Fruit fly (Drosophila melanogaster) whole organism, embryonic: Measurements from ENCODE around the gene AP-1mu.

Experiments used
- Antp ChIP-seq: fragments of 200-800 bp; sonication (Bioruptor generic); optimal IDR thresholded peaks from 3 replicates; lab custom pipeline; 2016; ENCODE audit warnings: missing biosample characterization, missing genetic modification characterization
- Bteb2 ChIP-seq: fragments of 200-800 bp; sonication (Bioruptor generic); optimal IDR thresholded peaks from 2 replicates; lab custom pipeline; 2016; ENCODE audit warnings: missing biosample characterization, missing genetic modification characterization
- CG1024 ChIP-seq: fragments of 200-800 bp; sonication (Bioruptor generic); IDR thresholded peaks from 2 replicates; pipeline ENCODE4 v1.3.6; 2022; ENCODE audit warnings: missing biosample characterization, missing genetic modification characterization
- CG10321 ChIP-seq: fragments of 200-800 bp; sonication (Bioruptor generic); IDR thresholded peaks from 2 replicates; pipeline ENCODE4 v1.3.6; 2022; ENCODE audit warnings: missing biosample characterization, missing genetic modification characterization
- CG11723 ChIP-seq: fragments of 200-800 bp; sonication (Bioruptor generic); optimal IDR thresholded peaks from 2 replicates; lab custom pipeline; 2017; ENCODE audit warnings: missing biosample characterization, mild to moderate bottlenecking, missing genetic modification characterization
- CG12155 ChIP-seq: fragments of 200-800 bp; sonication (Bioruptor generic); optimal IDR thresholded peaks from 3 replicates; lab custom pipeline; 2016; ENCODE audit warnings: missing biosample characterization, missing genetic modification characterization
- CG13624 ChIP-seq: fragments of 200-800 bp; sonication (Bioruptor generic); optimal IDR thresholded peaks from 2 replicates; lab custom pipeline; 2016; ENCODE audit warnings: missing biosample characterization, missing genetic modification characterization
- CG14050 ChIP-seq: fragments of 200-800 bp; sonication (Bioruptor generic); IDR thresholded peaks from 3 replicates; pipeline ENCODE4 v1.3.6; 2022; ENCODE audit warnings: missing biosample characterization, missing genetic modification characterization
- CG14441 ChIP-seq: fragments of 200-800 bp; sonication (Bioruptor generic); IDR thresholded peaks from 2 replicates; pipeline ENCODE4 v1.3.6; 2022; ENCODE audit warnings: missing biosample characterization, missing genetic modification characterization
- CG14667 ChIP-seq: fragments of 200-800 bp; sonication (Bioruptor generic); IDR thresholded peaks from 2 replicates; pipeline ENCODE4 v1.3.6; 2022; ENCODE audit warnings: missing biosample characterization, missing genetic modification characterization
- CG17361 ChIP-seq: fragments of 200-800 bp; sonication (Bioruptor generic); IDR thresholded peaks from 3 replicates; pipeline ENCODE4 v1.3.6; 2022; ENCODE audit warnings: missing biosample characterization, missing genetic modification characterization
- CG18262 ChIP-seq: fragments of 200-800 bp; optimal IDR thresholded peaks from 3 replicates; lab custom pipeline; 2019; ENCODE audit warnings: missing biosample characterization, mild to moderate bottlenecking, missing genetic modification characterization, moderate library complexity
- CG18619 ChIP-seq: fragments of 200-800 bp; sonication (Bioruptor generic); optimal IDR thresholded peaks from 3 replicates; lab custom pipeline; 2017; ENCODE audit warnings: missing biosample characterization, mild to moderate bottlenecking, missing genetic modification characterization
- CG4707 ChIP-seq: fragments of 200-800 bp; sonication (Bioruptor generic); optimal IDR thresholded peaks from 2 replicates; lab custom pipeline; 2018; ENCODE audit warnings: missing biosample characterization, mild to moderate bottlenecking, missing genetic modification characterization, moderate library complexity
- CG7357 ChIP-seq: fragments of 200-800 bp; sonication (Bioruptor generic); IDR thresholded peaks from 3 replicates; pipeline ENCODE4 v1.3.6; 2022; ENCODE audit warnings: missing biosample characterization, missing genetic modification characterization
- CG7372 ChIP-seq: fragments of 200-800 bp; sonication (Bioruptor generic); IDR thresholded peaks from 2 replicates; pipeline ENCODE4 v1.3.6; 2022; ENCODE audit warnings: missing biosample characterization, missing genetic modification characterization
- CG7963 ChIP-seq: fragments of 200-800 bp; sonication (Bioruptor generic); IDR thresholded peaks from 3 replicates; pipeline ENCODE4 v1.3.6; 2022; ENCODE audit warnings: missing biosample characterization, missing genetic modification characterization; ENCODE audit not compliant: partially characterized antibody
- CG7987 ChIP-seq: fragments of 200-800 bp; sonication (Bioruptor generic); optimal IDR thresholded peaks from 2 replicates; lab custom pipeline; 2018; ENCODE audit warnings: missing biosample characterization, mild to moderate bottlenecking, missing genetic modification characterization, moderate library complexity
- D19A ChIP-seq: fragments of 200-800 bp; optimal IDR thresholded peaks from 3 replicates; lab custom pipeline; 2019; ENCODE audit warnings: missing biosample characterization, mild to moderate bottlenecking, missing genetic modification characterization, moderate library complexity
- Dfd ChIP-seq, 2 experiments: fragments of >200 bp; optimal IDR thresholded peaks; 2 replicates each; lab custom pipeline; 2017; ENCODE audit warnings: missing biosample characterization in 2 of 2, missing genetic modification characterization in 2 of 2
- E2f2 ChIP-seq: fragments of 200-800 bp; sonication (Bioruptor generic); IDR thresholded peaks from 2 replicates; pipeline ENCODE4 v1.3.6; 2022; ENCODE audit warnings: missing biosample characterization, missing genetic modification characterization
- Hand ChIP-seq: fragments of 200-800 bp; sonication (Bioruptor generic); optimal IDR thresholded peaks from 2 replicates; lab custom pipeline; 2017; ENCODE audit warnings: mild to moderate bottlenecking, missing biosample characterization, missing genetic modification reagents, missing genetic modification characterization
- HmgZ ChIP-seq: fragments of 200-800 bp; sonication (Bioruptor generic); optimal IDR thresholded peaks from 2 replicates; lab custom pipeline; 2018; ENCODE audit warnings: missing biosample characterization, mild to moderate bottlenecking, missing genetic modification characterization
- Hsf ChIP-seq: fragments of 200-800 bp; sonication (Bioruptor generic); optimal IDR thresholded peaks from 3 replicates; lab custom pipeline; 2016; ENCODE audit warnings: missing biosample characterization, missing genetic modification characterization
- NfI ChIP-seq: fragments of 200-800 bp; sonication (Bioruptor generic); optimal IDR thresholded peaks from 3 replicates; lab custom pipeline; 2018; ENCODE audit warnings: missing biosample characterization, mild to moderate bottlenecking, missing genetic modification characterization, moderate library complexity
- PHDP ChIP-seq: fragments of 200-800 bp; sonication (Bioruptor generic); optimal IDR thresholded peaks from 3 replicates; lab custom pipeline; 2018; ENCODE audit warnings: missing biosample characterization, mild to moderate bottlenecking, missing genetic modification characterization, moderate library complexity
- Sox102F ChIP-seq: fragments of 200-800 bp; sonication (Bioruptor generic); optimal IDR thresholded peaks from 2 replicates; lab custom pipeline; 2018; ENCODE audit warnings: missing biosample characterization, mild to moderate bottlenecking, missing genetic modification characterization, moderate library complexity
- Ssrp ChIP-seq: fragments of 200-800 bp; sonication (Bioruptor generic); optimal IDR thresholded peaks from 2 replicates; lab custom pipeline; 2018; ENCODE audit warnings: missing biosample characterization, mild to moderate bottlenecking, missing genetic modification characterization, moderate library complexity
- Stat92E ChIP-seq, 3 experiments: fragments of >200 bp in 2 of 3; fragments of 200-800 bp in 1 of 3; sonication (Bioruptor generic) in 1 of 3; optimal IDR thresholded peaks; 2 replicates each; lab custom pipeline; 2017 to 2019; ENCODE audit warnings: missing biosample characterization in 3 of 3, missing genetic modification characterization in 3 of 3, mild to moderate bottlenecking in 1 of 3, moderate library complexity in 1 of 3
- ato ChIP-seq: fragments of 200-800 bp; sonication (Bioruptor generic); IDR thresholded peaks from 2 replicates; pipeline ENCODE4 v1.3.6; 2022; ENCODE audit warnings: missing biosample characterization, missing genetic modification characterization; ENCODE audit not compliant: partially characterized antibody
- bsh ChIP-seq, 2 experiments: fragments of 200-800 bp; sonication (Bioruptor generic); optimal IDR thresholded peaks; 2 replicates each; lab custom pipeline; 2017 to 2018; ENCODE audit warnings: mild to moderate bottlenecking in 2 of 2, missing biosample characterization in 2 of 2, missing genetic modification characterization in 2 of 2, moderate library complexity in 1 of 2
- cg ChIP-seq: fragments of 200-800 bp; sonication (Bioruptor generic); optimal IDR thresholded peaks from 3 replicates; lab custom pipeline; 2019; ENCODE audit warnings: missing biosample characterization, mild to moderate bottlenecking, missing genetic modification characterization, moderate library complexity
- chm ChIP-seq: fragments of 200-800 bp; sonication (Bioruptor generic); IDR thresholded peaks from 2 replicates; pipeline ENCODE4 v1.3.6; 2022; ENCODE audit warnings: missing biosample characterization, missing genetic modification characterization
- crc ChIP-seq: fragments of 200-800 bp; sonication (Bioruptor generic); optimal IDR thresholded peaks from 2 replicates; lab custom pipeline; 2016; ENCODE audit warnings: missing biosample characterization, missing genetic modification characterization
- dati ChIP-seq: fragments of 200-800 bp; sonication (Bioruptor generic); IDR thresholded peaks from 2 replicates; pipeline ENCODE4 v1.3.6; 2022; ENCODE audit warnings: missing biosample characterization, missing genetic modification characterization
- dimm ChIP-seq: fragments of 200-800 bp; sonication (Bioruptor generic); IDR thresholded peaks from 2 replicates; pipeline ENCODE4 v1.3.6; 2022; ENCODE audit warnings: missing biosample characterization, missing genetic modification characterization
- dpn ChIP-seq, 2 experiments: fragments of 200-800 bp; sonication (Bioruptor generic); optimal IDR thresholded peaks; 3 replicates each; lab custom pipeline; 2016; ENCODE audit warnings: missing biosample characterization in 2 of 2, missing genetic modification characterization in 2 of 2
- eve ChIP-seq, 2 experiments: fragments of >200 bp; optimal IDR thresholded peaks; 2 replicates each; lab custom pipeline; 2017; ENCODE audit warnings: missing biosample characterization in 2 of 2, missing genetic modification characterization in 2 of 2
- fd64A ChIP-seq: fragments of 200-800 bp; sonication (Bioruptor generic); optimal IDR thresholded peaks from 3 replicates; lab custom pipeline; 2018; ENCODE audit warnings: missing biosample characterization, mild to moderate bottlenecking, missing genetic modification characterization
- gce ChIP-seq: fragments of 200-800 bp; sonication (Bioruptor generic); IDR thresholded peaks from 3 replicates; pipeline ENCODE4 v1.3.6; 2022; ENCODE audit warnings: missing biosample characterization, missing genetic modification characterization
- ham ChIP-seq: fragments of 200-800 bp; sonication (Bioruptor generic); IDR thresholded peaks from 2 replicates; pipeline ENCODE4 v1.3.6; 2022; ENCODE audit warnings: missing biosample characterization, missing genetic modification characterization
- hbn ChIP-seq: fragments of 200-800 bp; sonication (Bioruptor generic); IDR thresholded peaks from 2 replicates; pipeline ENCODE4 v1.3.6; 2022; ENCODE audit warnings: missing biosample characterization, missing genetic modification characterization; ENCODE audit not compliant: partially characterized antibody
- klu ChIP-seq: fragments of 200-800 bp; sonication (Bioruptor generic); IDR thresholded peaks from 2 replicates; pipeline ENCODE4 v1.3.6; 2022; ENCODE audit warnings: missing biosample characterization, missing genetic modification characterization
- lbe ChIP-seq: fragments of 200-800 bp; sonication (Bioruptor generic); optimal IDR thresholded peaks from 2 replicates; lab custom pipeline; 2016; ENCODE audit warnings: missing biosample characterization, mild to moderate bottlenecking, missing genetic modification characterization
- nau ChIP-seq: fragments of 200-800 bp; sonication (Bioruptor generic); optimal IDR thresholded peaks from 3 replicates; lab custom pipeline; 2017; ENCODE audit warnings: missing biosample characterization, mild to moderate bottlenecking, missing genetic modification characterization, missing genetic modification reagents
- onecut ChIP-seq: fragments of 200-800 bp; sonication (Bioruptor generic); IDR thresholded peaks from 2 replicates; pipeline ENCODE4 v1.3.6; 2022; ENCODE audit warnings: missing biosample characterization, missing genetic modification characterization
- repo ChIP-seq: fragments of 200-800 bp; sonication (Bioruptor generic); optimal IDR thresholded peaks from 2 replicates; lab custom pipeline; 2016; ENCODE audit warnings: missing biosample characterization, missing genetic modification characterization
- sisA ChIP-seq: fragments of 200-800 bp; sonication (Bioruptor generic); IDR thresholded peaks from 2 replicates; pipeline ENCODE4 v1.3.6; 2022; ENCODE audit warnings: missing biosample characterization, missing genetic modification characterization
- sqz ChIP-seq: fragments of 200-800 bp; sonication (Bioruptor generic); optimal IDR thresholded peaks from 3 replicates; lab custom pipeline; 2018; ENCODE audit warnings: missing biosample characterization, mild to moderate bottlenecking, missing genetic modification characterization
- usp ChIP-seq: fragments of >200 bp; optimal IDR thresholded peaks from 2 replicates; lab custom pipeline; 2017; ENCODE audit warnings: missing biosample characterization, missing genetic modification characterization
- zf30C ChIP-seq: fragments of 200-800 bp; sonication (Bioruptor generic); optimal IDR thresholded peaks from 3 replicates; lab custom pipeline; 2018; ENCODE audit warnings: missing biosample characterization, mild to moderate bottlenecking, missing genetic modification characterization

The AP-1mu gene

DNA sequence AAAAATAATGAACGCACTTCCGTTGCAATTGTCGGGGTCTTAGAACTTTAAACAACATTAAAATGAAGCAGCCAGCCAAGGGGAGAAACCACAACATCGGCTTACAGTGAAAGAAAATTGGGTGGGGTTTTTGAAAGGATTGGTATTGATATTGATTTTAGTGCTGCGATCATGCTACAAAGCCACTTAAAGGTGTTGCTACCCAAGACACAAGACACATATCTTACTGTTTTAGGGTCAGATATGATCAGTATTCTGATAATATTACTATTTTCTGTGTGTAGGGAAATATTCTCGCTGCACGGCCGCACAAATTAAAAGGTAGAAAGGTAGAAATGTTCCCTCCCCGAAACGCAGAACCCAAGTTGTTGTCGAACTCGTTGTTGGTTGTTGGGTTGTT is 45.8 kb upstream of the AP-1mu start (continued):
- peak; percentile 12 for TF ChIP-seq Antp
- no peak for TF ChIP-seq CG7987
- TF ChIP-seq klu (GFP tag; lab: Robert Waterston, UW), result no peak
- TF ChIP-seq CG1024 (GFP tag; lab: Robert Waterston, UW), result no peak
- no peak for TF ChIP-seq usp (GFP tag; lab: Kevin White, UChicago)
- TF ChIP-seq dpn (GFP tag; optimal IDR thresholded peaks at IDR 0.05; lab: Kevin White, UChicago), result peak; percentile 11 to 29
- peak; percentile 1 for TF ChIP-seq CG11723 (GFP tag; lab: Kevin White, UChicago)
- no peak for TF ChIP-seq ham (GFP tag; lab: Robert Waterston, UW)
- no peak for TF ChIP-seq lbe (GFP tag; lab: Kevin White, UChicago)
- peak; percentile 20; the same call in 1 of the 3 replicates for TF ChIP-seq CG7357
- TF ChIP-seq CG7372 (GFP tag; lab: Robert Waterston, UW), result no peak
- TF ChIP-seq NfI (GFP tag; lab: Kevin White, UChicago), result no peak
- peak; percentile 63; the same call in 1 of the 2 replicates for TF ChIP-seq chm (GFP tag; lab: Robert Waterston, UW)
- no peak for TF ChIP-seq dimm
- TF ChIP-seq cg (GFP tag; lab: Kevin White, UChicago), result no peak
- peak; percentile 77 for TF ChIP-seq zf30C (GFP tag; lab: Kevin White, UChicago)
- TF ChIP-seq CG12155 (GFP tag; lab: Kevin White, UChicago), result no peak
- no peak for TF ChIP-seq PHDP
- TF ChIP-seq nau (GFP tag; lab: Kevin White, UChicago), result no peak
- TF ChIP-seq CG18619, result no peak
- no peak for TF ChIP-seq gce
- TF ChIP-seq Sox102F, result no peak
- no peak for TF ChIP-seq Bteb2
- TF ChIP-seq Hsf (GFP tag; lab: Kevin White, UChicago), result peak; percentile 21
- no peak for TF ChIP-seq CG4707
- TF ChIP-seq crc (GFP tag; lab: Kevin White, UChicago), result no peak
- TF ChIP-seq CG7963 (GFP tag; lab: Robert Waterston, UW), result no peak
- TF ChIP-seq Ssrp (tag; lab: Kevin White, UChicago), result peak; percentile 51
- no peak for TF ChIP-seq dati
- TF ChIP-seq HmgZ (tag; lab: Kevin White, UChicago), result no peak
- peak; percentile 47 to 77 for TF ChIP-seq bsh (GFP tag; optimal IDR thresholded peaks at IDR 0.05; lab: Kevin White, UChicago)
- TF ChIP-seq CG14050 (GFP tag; lab: Robert Waterston, UW), result no peak
- peak; percentile 50 for TF ChIP-seq D19A (tag; lab: Kevin White, UChicago)
- no peak for TF ChIP-seq Hand (GFP tag; lab: Kevin White, UChicago)
- no peak for TF ChIP-seq CG14441 (GFP tag; lab: Robert Waterston, UW)
- no peak for TF ChIP-seq onecut (GFP tag; lab: Robert Waterston, UW)
- peak in 1 of 3 experiments; percentile 30 for TF ChIP-seq Stat92E (GFP tag; optimal IDR thresholded peaks at IDR 0.05; lab: Kevin White, UChicago)
- no peak for TF ChIP-seq Dfd (GFP tag; optimal IDR thresholded peaks at IDR 0.05; lab: Kevin White, UChicago)
- no peak for TF ChIP-seq sqz (GFP tag; lab: Kevin White, UChicago)
- TF ChIP-seq CG18262 (tag; lab: Kevin White, UChicago), result peak; percentile 77
- no peak for TF ChIP-seq hbn
- no peak for TF ChIP-seq CG10321
- no peak for TF ChIP-seq CG13624 (GFP tag; lab: Kevin White, UChicago)
- TF ChIP-seq CG17361 (GFP tag; lab: Robert Waterston, UW), result peak; percentile 54; the same call in 2 of the 3 replicates
- TF ChIP-seq repo (GFP tag; lab: Kevin White, UChicago), result no peak
- peak in 1 of 2 experiments; percentile 41 for TF ChIP-seq eve (GFP tag; optimal IDR thresholded peaks at IDR 0.05; lab: Kevin White, UChicago)
- no peak for TF ChIP-seq sisA
- TF ChIP-seq CG14667 (GFP tag; lab: Robert Waterston, UW), result peak; percentile 18; the same call in 1 of the 2 replicates
- TF ChIP-seq E2f2 (GFP tag; lab: Robert Waterston, UW), result no peak
- TF ChIP-seq ato (GFP tag; lab: Robert Waterston, UW), result no peak
- TF ChIP-seq fd64A (GFP tag; lab: Kevin White, UChicago), result no peak
